Worm (Caenorhabditis elegans) whole organism, L2 larva: Measurements from ENCODE around the gene Y53F4B.20.

Experiments
- F13H6.1 ChIP-seq: sonication (generic microtip); optimal IDR thresholded peaks from 2 replicates; lab custom pipeline; 2016; ENCODE audit warnings: missing genetic modification characterization, missing compliant biosample characterization
- aly-2 ChIP-seq: fragments of 150-350 bp; optimal IDR thresholded peaks from 2 replicates; lab custom pipeline; 2014; ENCODE audit warnings: missing biosample characterization, missing genetic modification characterization
- nhr-11 ChIP-seq: fragments of 150-350 bp; optimal IDR thresholded peaks from 2 replicates; lab custom pipeline; 2014; ENCODE audit warnings: missing biosample characterization, missing genetic modification characterization
- nhr-12 ChIP-seq: fragments of 150-350 bp; optimal IDR thresholded peaks from 2 replicates; lab custom pipeline; 2014; ENCODE audit warnings: missing biosample characterization, missing genetic modification characterization
- nhr-237 ChIP-seq: fragments of 150-350 bp; optimal IDR thresholded peaks from 2 replicates; lab custom pipeline; 2014; ENCODE audit warnings: missing biosample characterization, missing genetic modification characterization
- ztf-1 ChIP-seq: fragments of 200-800 bp; sonication (Bioruptor generic); conservative IDR thresholded peaks from 2 replicates; pipeline ENCODE4 v1.3.6; 2022; ENCODE audit warnings: missing genetic modification characterization, missing compliant biosample characterization

DNA sequence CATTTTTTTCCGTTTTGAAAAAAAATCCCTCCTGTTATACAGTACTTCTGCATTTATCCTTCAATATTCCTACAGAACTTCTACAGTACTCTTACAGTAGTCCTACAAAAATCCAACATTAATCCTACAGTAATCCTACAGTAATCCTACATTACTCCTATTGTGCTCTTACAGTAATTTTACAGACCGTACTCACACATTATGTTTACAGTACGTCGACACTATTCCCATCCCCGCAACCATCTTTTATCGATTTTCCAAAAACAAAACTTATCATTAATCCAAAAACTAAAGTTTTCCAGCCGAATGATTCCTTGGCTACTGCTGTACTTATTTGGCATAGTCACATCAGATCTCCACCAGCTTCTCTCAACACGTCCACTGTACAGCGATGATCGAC, at the start of gene Y53F4B.20:
- no peak for TF ChIP-seq nhr-237 (tag; lab: Kevin White, UChicago)
- TF ChIP-seq aly-2: no peak
- TF ChIP-seq nhr-12 (tag; lab: Kevin White, UChicago): no peak
- TF ChIP-seq F13H6.1 (tag; lab: Kevin White, UChicago): no peak
- TF ChIP-seq ztf-1: no peak
- no peak for TF ChIP-seq nhr-11 (tag; lab: Kevin White, UChicago)
